Worm (Caenorhabditis elegans) whole organism, L4 larva: ENCODE measurements around the gene Y61A9LA.1.
"Not testable (repeated sequence)": the region's sequence is repeated elsewhere in the genome, so short reads cannot be mapped to it uniquely, and the experiment has no call there.

Experiments used
- F37D6.2 ChIP-seq: sonication (generic microtip); optimal IDR thresholded peaks from 2 replicates; lab custom pipeline; 2016; ENCODE audit warnings: mild to moderate bottlenecking, missing genetic modification characterization, missing compliant biosample characterization
- F49E8.2 ChIP-seq: sonication (generic microtip); optimal IDR thresholded peaks from 2 replicates; lab custom pipeline; 2016; ENCODE audit warnings: missing compliant biosample characterization, mild to moderate bottlenecking, missing genetic modification characterization, borderline replicate concordance
- R02D3.7 ChIP-seq: fragments of 150-350 bp; sonication (generic microtip); optimal IDR thresholded peaks from 3 replicates; lab custom pipeline; 2014; ENCODE audit warnings: missing biosample characterization, missing genetic modification characterization
- T26A8.4 ChIP-seq: fragments of 200-800 bp; sonication (Bioruptor generic); IDR thresholded peaks from 2 replicates; pipeline ENCODE4 v1.3.6; 2022; ENCODE audit warnings: missing genetic modification characterization, missing compliant biosample characterization
- ZK337.2 ChIP-seq: fragments of 200-800 bp; sonication (Bioruptor generic); IDR thresholded peaks from 2 replicates; pipeline ENCODE4 v1.3.6; 2022; ENCODE audit warnings: missing genetic modification reagents, missing genetic modification characterization, missing compliant biosample characterization
- aha-1 ChIP-seq: fragments of 150-350 bp; peaks from one replicate; lab custom pipeline; 2014; ENCODE audit warnings: missing biosample characterization, missing genetic modification characterization
- arid-1 ChIP-seq: fragments of 200-800 bp; sonication (Bioruptor generic); conservative IDR thresholded peaks from 2 replicates; pipeline ENCODE4 v1.3.6; 2022; ENCODE audit warnings: missing genetic modification reagents, missing genetic modification characterization, missing compliant biosample characterization
- ceh-20 ChIP-seq: fragments of 200-800 bp; sonication (Bioruptor generic); IDR thresholded peaks from 2 replicates; pipeline ENCODE4 v1.3.6; 2022; ENCODE audit warnings: missing genetic modification reagents, missing genetic modification characterization, missing compliant biosample characterization
- ctbp-1 ChIP-seq: fragments of 200-800 bp; sonication (Bioruptor generic); IDR thresholded peaks from 2 replicates; pipeline ENCODE4 v1.3.6; 2022; ENCODE audit warnings: missing genetic modification reagents, missing genetic modification characterization, missing compliant biosample characterization
- daf-16 ChIP-seq, 3 experiments: sonication (generic microtip); optimal IDR thresholded peaks; 2 replicates each; lab custom pipeline; 2016 to 2017; ENCODE audit warnings: missing genetic modification characterization in 3 of 3, missing genetic modification reagents in 3 of 3, mild to moderate bottlenecking in 2 of 3, missing compliant biosample characterization in 2 of 3, missing biosample characterization in 1 of 3, moderate library complexity in 1 of 3
- dmd-6 ChIP-seq: fragments of 200-800 bp; sonication (Bioruptor generic); IDR thresholded peaks from 2 replicates; pipeline ENCODE4 v1.3.6; 2022; ENCODE audit warnings: missing genetic modification reagents, missing genetic modification characterization, missing compliant biosample characterization
- dmd-9 ChIP-seq: fragments of 200-800 bp; sonication (Bioruptor generic); IDR thresholded peaks from 2 replicates; pipeline ENCODE4 v1.3.6; 2022; ENCODE audit warnings: missing genetic modification reagents, missing genetic modification characterization, missing compliant biosample characterization
- hif-1 ChIP-seq, 2 experiments: sonication (generic microtip); optimal IDR thresholded peaks; 2 replicates each; lab custom pipeline; 2016 to 2017; ENCODE audit warnings: missing compliant biosample characterization in 2 of 2, missing genetic modification characterization in 2 of 2, missing genetic modification reagents in 2 of 2, missing genotype in 2 of 2, mild to moderate bottlenecking in 1 of 2
- hmg-1.1 ChIP-seq: fragments of 200-800 bp; sonication (Bioruptor generic); IDR thresholded peaks from 2 replicates; pipeline ENCODE4 v1.3.6; 2022; ENCODE audit warnings: missing genetic modification reagents, missing genetic modification characterization, missing compliant biosample characterization
- lsy-2 ChIP-seq, 2 experiments: fragments of 150-350 bp in 1 of 2; sonication (generic microtip) in 1 of 2; optimal IDR thresholded peaks; 2 replicates each; lab custom pipeline; 2014 to 2017; ENCODE audit warnings: missing biosample characterization in 2 of 2, missing genetic modification characterization in 2 of 2
- mdl-1 ChIP-seq, 2 experiments: fragments of 150-350 bp in 1 of 2; sonication (generic microtip) in 1 of 2; optimal IDR thresholded peaks; 2 replicates each; lab custom pipeline; 2014 to 2017; ENCODE audit warnings: missing biosample characterization in 2 of 2, missing genetic modification characterization in 2 of 2
- mes-2 ChIP-seq: sonication (generic microtip); optimal IDR thresholded peaks from 2 replicates; lab custom pipeline; 2016; ENCODE audit warnings: missing genotype, mild to moderate bottlenecking, missing genetic modification characterization, missing compliant biosample characterization; ENCODE audit not compliant: poor library complexity, severe bottlenecking
- nhr-41 ChIP-seq: fragments of 200-800 bp; sonication (Bioruptor generic); IDR thresholded peaks from 2 replicates; pipeline ENCODE4 v1.3.6; 2022; ENCODE audit warnings: missing genetic modification reagents, missing genetic modification characterization, missing compliant biosample characterization
- saeg-2 ChIP-seq: fragments of 200-800 bp; sonication (Bioruptor generic); IDR thresholded peaks from 2 replicates; pipeline ENCODE4 v1.3.6; 2022; ENCODE audit warnings: missing genetic modification reagents, missing genetic modification characterization, missing compliant biosample characterization
- set-16 ChIP-seq: fragments of 200-800 bp; sonication (Bioruptor generic); IDR thresholded peaks from 2 replicates; pipeline ENCODE4 v1.3.6; 2022; ENCODE audit warnings: missing genetic modification reagents, missing genetic modification characterization, missing compliant biosample characterization
- spr-1 ChIP-seq: sonication (generic microtip); optimal IDR thresholded peaks from 2 replicates; lab custom pipeline; 2016; ENCODE audit warnings: mild to moderate bottlenecking, missing genetic modification characterization, missing compliant biosample characterization
- tra-1 ChIP-seq: fragments of 200-800 bp; sonication (Bioruptor generic); IDR thresholded peaks from 2 replicates; pipeline ENCODE4 v1.3.6; 2022; ENCODE audit warnings: missing genetic modification reagents, missing genetic modification characterization, missing compliant biosample characterization
- unc-62 ChIP-seq, 3 experiments: fragments of 150-350 bp in 1 of 3; sonication (generic microtip); optimal IDR thresholded peaks in 2 of 3; peaks in 1 of 3; 1 replicate in 1 of 3; 2 replicates in 2 of 3; lab custom pipeline; 2014 to 2017; ENCODE audit warnings: missing biosample characterization in 3 of 3, missing genetic modification characterization in 3 of 3, missing genetic modification reagents in 3 of 3, missing genotype in 1 of 3
- vab-7 ChIP-seq: fragments of 200-800 bp; sonication (Bioruptor generic); IDR thresholded peaks from 2 replicates; pipeline ENCODE4 v1.3.6; 2022; ENCODE audit warnings: missing genetic modification reagents, missing genetic modification characterization, missing compliant biosample characterization
- zag-1 ChIP-seq: fragments of 150-350 bp; optimal IDR thresholded peaks from 2 replicates; lab custom pipeline; 2014; ENCODE audit warnings: missing biosample characterization, missing genetic modification characterization
- zip-2 ChIP-seq: fragments of 150-350 bp; optimal IDR thresholded peaks from 2 replicates; lab custom pipeline; 2014; ENCODE audit warnings: missing biosample characterization, missing genetic modification characterization
- ztf-11 ChIP-seq: fragments of 150-350 bp; optimal IDR thresholded peaks from 2 replicates; lab custom pipeline; 2014; ENCODE audit warnings: missing biosample characterization, missing genetic modification characterization

Y61A9LA.1 gene

ce11 chrV:4551911-4552310 is 33.2 kb upstream of the Y61A9LA.1 start:
- TF ChIP-seq daf-16 (GFP tag; optimal IDR thresholded peaks at IDR 0.05; lab: Kevin White, UChicago) (no peak), daf-16 (tag; optimal IDR thresholded peaks at IDR 0.05; lab: Kevin White, UChicago) (peak; percentile 70), tra-1 (GFP tag; lab: Robert Waterston, UW) (no peak)

- TF ChIP-seq ctbp-1 (GFP tag; lab: Robert Waterston, UW) (0 out of 2 replicates have a peak, but pooled peaks have one; percentile 66), F49E8.2 (peak; percentile 56), hmg-1.1 (GFP tag; lab: Robert Waterston, UW) (peak; percentile 31; the same call in 1 of the 2 replicates), arid-1 (GFP tag; lab: Robert Waterston, UW) (0 out of 2 replicates have a peak, but pooled peaks have one; percentile 12), dmd-6 (0 out of 2 replicates have a peak, but pooled peaks have one; percentile 19), lsy-2 (tag; optimal IDR thresholded peaks at IDR 0.05; lab: Kevin White, UChicago) (peak in 1 of 2 experiments; percentile 36), mes-2 (peak; percentile 61), dmd-9 (GFP tag; lab: Robert Waterston, UW) (peak; percentile 44; the same call in 1 of the 2 replicates), F37D6.2 (tag; lab: Kevin White, UChicago) (peak; percentile 0), ceh-20 (peak; percentile 19; the same call in 1 of the 2 replicates)
- TF ChIP-seq, all 104 proteins: peak for 10; not testable (repeated sequence) for 94
Measured at ce11 chrV:4552394-4553096, 32.6 kb upstream of the Y61A9LA.1 start.

ce11 chrV:4553572-4553971 is 31.5 kb upstream of the Y61A9LA.1 start, which contains the start of gene Y61A9LA.12:
Gene Y61A9LA.12, plus strand, starts transcription at chrV:4553872.
- TF ChIP-seq ztf-11 (tag; lab: Kevin White, UChicago); T26A8.4 (GFP tag; lab: Robert Waterston, UW); zip-2 (tag; lab: Kevin White, UChicago): not testable (repeated sequence)

- TF ChIP-seq unc-62 (GFP tag; optimal IDR thresholded peaks at IDR 0.05 in 1 of 2; lab: Kevin White, UChicago) (peak in 1 of 2 experiments; percentile 37), unc-62 (tag; optimal IDR thresholded peaks at IDR 0.05; lab: Kevin White, UChicago) (no peak), hif-1 (tag; optimal IDR thresholded peaks at IDR 0.05; lab: Kevin White, UChicago) (no peak), spr-1 (no peak)
Measured at ce11 chrV:4559701-4560100, 25.4 kb upstream of the Y61A9LA.1 start, which contains the start of gene Y61A9LA.7. Gene Y61A9LA.7, minus strand, starts transcription at chrV:4559801.

- TF ChIP-seq hif-1 (tag; optimal IDR thresholded peaks at IDR 0.05; lab: Kevin White, UChicago); nhr-41 (GFP tag; lab: Robert Waterston, UW); ZK337.2: not testable (repeated sequence)
Measured at ce11 chrV:4560441-4560840, 24.7 kb upstream of the Y61A9LA.1 start, which contains the start of gene Y61A9LA.4. Gene Y61A9LA.4, plus strand, starts transcription at chrV:4560741.

ce11 chrV:4562493-4562892 is 22.6 kb upstream of the Y61A9LA.1 start:
- TF ChIP-seq set-16 (GFP tag; lab: Robert Waterston, UW), result 0 out of 2 replicates have a peak, but pooled peaks have one; percentile 34
- TF ChIP-seq zag-1 (tag; lab: Kevin White, UChicago), result no peak
- no peak for TF ChIP-seq saeg-2 (GFP tag; lab: Robert Waterston, UW)
- TF ChIP-seq mdl-1 (tag; optimal IDR thresholded peaks at IDR 0.05; lab: Kevin White, UChicago), result no peak
- no peak for TF ChIP-seq hmg-1.1 (GFP tag; lab: Robert Waterston, UW)
- no peak for TF ChIP-seq arid-1 (GFP tag; lab: Robert Waterston, UW)
- no peak for TF ChIP-seq R02D3.7
- no peak for TF ChIP-seq vab-7 (GFP tag; lab: Robert Waterston, UW)
- TF ChIP-seq aha-1 (tag; lab: Kevin White, UChicago), result peak; percentile 75
